Worm (Caenorhabditis elegans): ENCODE measurements around the gene imp-3.

DNA sequence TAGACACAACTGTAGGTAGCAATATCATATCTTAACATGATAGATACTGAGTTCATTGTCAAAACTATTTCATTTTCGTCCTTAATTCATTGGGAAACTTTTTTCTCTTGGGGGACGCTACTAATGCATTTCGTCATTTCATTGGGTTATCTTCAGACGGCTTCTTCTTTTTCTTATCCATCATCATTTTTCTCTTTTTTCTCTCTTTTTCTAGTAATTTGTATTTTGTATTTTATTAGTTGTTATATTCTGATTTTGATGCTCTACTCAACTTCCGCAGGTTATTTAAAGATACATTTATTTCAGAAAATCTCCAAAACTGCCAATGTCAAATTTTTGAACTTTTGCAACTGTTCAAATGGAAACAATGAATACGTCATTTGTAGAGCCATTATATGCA is 45.9 kb downstream of the imp-3 start, which contains the start of gene npr-35:
- TF ChIP-seq elt-3 (tag; optimal IDR thresholded peaks at IDR 0.05) (no peak), pha-4 (tag; optimal IDR thresholded peaks at IDR 0.05) (no peak), tbx-8 (GFP tag; optimal IDR thresholded peaks at IDR 0.05) (no peak), ceh-83 (GFP tag; optimal IDR thresholded peaks at IDR 0.05) (no peak), elt-1 (tag; optimal IDR thresholded peaks at IDR 0.05; ENCODE audit: borderline replicate concordance, insufficient read depth) (no peak)

Data from whole organism, mixed stage, embryonic.